Worm (Caenorhabditis elegans): Measurements from ENCODE around the gene F55A11.11.

The F55A11.11 gene

ce11 chrV:11769646-11770045 is 13.3 kb upstream of the F55A11.11 start:
- no peak for TF ChIP-seq W03F9.2 (tag; optimal IDR thresholded peaks at IDR 0.05)

- TF ChIP-seq him-1 (tag; optimal IDR thresholded peaks at IDR 0.05) = no peak
- no peak for TF ChIP-seq W03F9.2 (tag; optimal IDR thresholded peaks at IDR 0.05)
- TF ChIP-seq dao-5 (tag; optimal IDR thresholded peaks at IDR 0.05) = no peak
These were observed 12.9 kb upstream of the F55A11.11 start, which contains the start of gene F55A11.4 for ce11 chrV:11770053-11770517. F55A11.4 (plus strand) TSS chrV:11770467.

ce11 chrV:11773420-11773819 is 9.5 kb upstream of the F55A11.11 start, which contains the start of gene bus-18:
bus-18 (plus strand) TSS chrV:11773720.
- TF ChIP-seq dao-5 (tag; optimal IDR thresholded peaks at IDR 0.05) = no peak
- TF ChIP-seq W03F9.2 (tag; optimal IDR thresholded peaks at IDR 0.05) = no peak
- TF ChIP-seq him-1 (tag; optimal IDR thresholded peaks at IDR 0.05) = no peak

- no peak for TF ChIP-seq W03F9.2 (tag; optimal IDR thresholded peaks at IDR 0.05)
- no peak for TF ChIP-seq him-1 (tag; optimal IDR thresholded peaks at IDR 0.05)
- no peak for TF ChIP-seq dao-5 (tag; optimal IDR thresholded peaks at IDR 0.05)
These were observed 9.0 kb upstream of the F55A11.11 start for ce11 chrV:11773934-11774333.

ce11 chrV:11776538-11776937 is 6.4 kb upstream of the F55A11.11 start, which contains the start of gene F55A11.6:
F55A11.6 (plus strand) TSS chrV:11776838.
- TF ChIP-seq him-1 (tag; optimal IDR thresholded peaks at IDR 0.05) (no peak), W03F9.2 (tag; optimal IDR thresholded peaks at IDR 0.05) (no peak), dao-5 (tag; optimal IDR thresholded peaks at IDR 0.05) (no peak)

- TF ChIP-seq dao-5 (tag; optimal IDR thresholded peaks at IDR 0.05) = no peak
- TF ChIP-seq him-1 (tag; optimal IDR thresholded peaks at IDR 0.05) = no peak
- TF ChIP-seq W03F9.2 (tag; optimal IDR thresholded peaks at IDR 0.05) = no peak
These were observed 5.1 kb upstream of the F55A11.11 start for ce11 chrV:11777846-11778245.

- TF ChIP-seq dao-5 (tag; optimal IDR thresholded peaks at IDR 0.05) = no peak
These were observed 3.6 kb upstream of the F55A11.11 start for ce11 chrV:11779310-11779709.

- TF ChIP-seq him-1 (tag; optimal IDR thresholded peaks at IDR 0.05) (no peak), W03F9.2 (tag; optimal IDR thresholded peaks at IDR 0.05) (no peak), dao-5 (tag; optimal IDR thresholded peaks at IDR 0.05) (no peak)
These were observed 3.1 kb upstream of the F55A11.11 start for ce11 chrV:11779810-11780209.

- TF ChIP-seq W03F9.2 (tag; optimal IDR thresholded peaks at IDR 0.05) (no peak), him-1 (tag; optimal IDR thresholded peaks at IDR 0.05) (no peak), dao-5 (tag; optimal IDR thresholded peaks at IDR 0.05) (no peak)
These were observed 4.3 kb downstream of the F55A11.11 start, which contains the start of gene F55A11.7 for ce11 chrV:11787258-11787657. F55A11.7 (minus strand) TSS chrV:11787443.

- TF ChIP-seq W03F9.2 (tag; optimal IDR thresholded peaks at IDR 0.05) = peak; percentile 31
- TF ChIP-seq dao-5 (tag; optimal IDR thresholded peaks at IDR 0.05) = no peak
These were observed 4.8 kb downstream of the F55A11.11 start, which contains the start of gene F55A11.8 for ce11 chrV:11787742-11788238. F55A11.8 (plus strand) TSS chrV:11788188.

- TF ChIP-seq him-1 (tag; optimal IDR thresholded peaks at IDR 0.05) = no peak
- TF ChIP-seq W03F9.2 (tag; optimal IDR thresholded peaks at IDR 0.05) = no peak
- no peak for TF ChIP-seq dao-5 (tag; optimal IDR thresholded peaks at IDR 0.05)
These were observed 6.5 kb downstream of the F55A11.11 start, which contains the start of gene D2023.1 for ce11 chrV:11789474-11789873. D2023.1 (plus strand) TSS chrV:11789550.

ce11 chrV:11794172-11794571 is 11.2 kb downstream of the F55A11.11 start:
- TF ChIP-seq W03F9.2 (tag; optimal IDR thresholded peaks at IDR 0.05) (no peak), him-1 (tag; optimal IDR thresholded peaks at IDR 0.05) (no peak), dao-5 (tag; optimal IDR thresholded peaks at IDR 0.05) (no peak)

- TF ChIP-seq W03F9.2 (tag; optimal IDR thresholded peaks at IDR 0.05) (no peak), him-1 (tag; optimal IDR thresholded peaks at IDR 0.05) (no peak), dao-5 (tag; optimal IDR thresholded peaks at IDR 0.05) (no peak)
These were observed 12.4 kb downstream of the F55A11.11 start for ce11 chrV:11795352-11795751.

- TF ChIP-seq dao-5 (tag; optimal IDR thresholded peaks at IDR 0.05) = no peak
- TF ChIP-seq him-1 (tag; optimal IDR thresholded peaks at IDR 0.05) = no peak
- TF ChIP-seq W03F9.2 (tag; optimal IDR thresholded peaks at IDR 0.05) = no peak
These were observed 13.4 kb downstream of the F55A11.11 start for ce11 chrV:11796343-11796742.

- no peak for TF ChIP-seq dao-5 (tag; optimal IDR thresholded peaks at IDR 0.05)
- TF ChIP-seq W03F9.2 (tag; optimal IDR thresholded peaks at IDR 0.05) = no peak
- no peak for TF ChIP-seq him-1 (tag; optimal IDR thresholded peaks at IDR 0.05)
These were observed 14.4 kb downstream of the F55A11.11 start for ce11 chrV:11797272-11797855.
